Worm (Caenorhabditis elegans) whole organism, L2 larva: ENCODE data around the gene mel-46.

ENCODE experiments used
- ZK546.5 ChIP-seq: sonication (generic microtip); optimal IDR thresholded peaks from 2 replicates; lab custom pipeline; 2017; ENCODE audit warnings: missing biosample characterization, missing genetic modification characterization
- aly-2 ChIP-seq: fragments of 150-350 bp; optimal IDR thresholded peaks from 2 replicates; lab custom pipeline; 2014; ENCODE audit warnings: missing biosample characterization, missing genetic modification characterization
- ama-1 ChIP-seq: fragments of 150-350 bp; optimal IDR thresholded peaks from 2 replicates; lab custom pipeline; 2018; ENCODE audit warnings: inconsistent platforms
- ceh-16 ChIP-seq: fragments of 150-350 bp; optimal IDR thresholded peaks from 2 replicates; lab custom pipeline; 2014; ENCODE audit warnings: missing biosample characterization, missing genetic modification characterization
- ceh-82 ChIP-seq: fragments of 150-350 bp; optimal IDR thresholded peaks from 2 replicates; lab custom pipeline; 2014; ENCODE audit warnings: missing biosample characterization, missing genetic modification characterization
- lin-13 ChIP-seq: fragments of 150-350 bp; optimal IDR thresholded peaks from 2 replicates; lab custom pipeline; 2014; ENCODE audit warnings: missing biosample characterization, missing genetic modification reagents, missing genetic modification characterization
- lin-39 ChIP-seq: fragments of 150-350 bp; optimal IDR thresholded peaks from 2 replicates; lab custom pipeline; 2014; ENCODE audit warnings: missing biosample characterization, missing genetic modification reagents, missing genetic modification characterization
- nhr-21 ChIP-seq: fragments of 150-350 bp; optimal IDR thresholded peaks from 2 replicates; lab custom pipeline; 2014; ENCODE audit warnings: missing biosample characterization, missing genetic modification characterization
- nhr-23 ChIP-seq: fragments of 150-350 bp; optimal IDR thresholded peaks from 2 replicates; lab custom pipeline; 2014; ENCODE audit warnings: missing biosample characterization, missing genetic modification reagents, missing genetic modification characterization
- nhr-237 ChIP-seq: fragments of 150-350 bp; optimal IDR thresholded peaks from 2 replicates; lab custom pipeline; 2014; ENCODE audit warnings: missing biosample characterization, missing genetic modification characterization
- nhr-77 ChIP-seq: fragments of 150-350 bp; optimal IDR thresholded peaks from 2 replicates; lab custom pipeline; 2014; ENCODE audit warnings: missing biosample characterization, missing genetic modification characterization
- skn-1 ChIP-seq: sonication (generic microtip); optimal IDR thresholded peaks from 2 replicates; lab custom pipeline; 2017; ENCODE audit warnings: missing biosample characterization, missing genetic modification characterization
- snpc-4 ChIP-seq: fragments of 150-350 bp; optimal IDR thresholded peaks from 2 replicates; lab custom pipeline; 2014; ENCODE audit warnings: missing biosample characterization, missing genetic modification characterization
- unc-62 ChIP-seq: fragments of 150-350 bp; optimal IDR thresholded peaks from 2 replicates; lab custom pipeline; 2014; ENCODE audit warnings: missing biosample characterization, missing genetic modification reagents, missing genetic modification characterization

- TF ChIP-seq ceh-16: no peak
- no peak for TF ChIP-seq nhr-237
- no peak for TF ChIP-seq snpc-4 (tag; lab: Kevin White, UChicago)
- no peak for TF ChIP-seq nhr-21 (tag; lab: Kevin White, UChicago)
- TF ChIP-seq lin-13 (GFP tag; lab: Kevin White, UChicago): no peak
- no peak for TF ChIP-seq lin-39 (tag; lab: Kevin White, UChicago)
- TF ChIP-seq skn-1 (tag; lab: Kevin White, UChicago): no peak
- no peak for TF ChIP-seq nhr-23 (tag; lab: Kevin White, UChicago)
- TF ChIP-seq ceh-82: no peak
- TF ChIP-seq ZK546.5: no peak
- TF ChIP-seq nhr-77 (tag; lab: Kevin White, UChicago): no peak
- TF ChIP-seq aly-2 (tag; lab: Kevin White, UChicago): no peak
- no peak for TF ChIP-seq unc-62 (GFP tag; lab: Kevin White, UChicago)
- no peak for TF ChIP-seq ama-1 (lab: Kevin White, UChicago)
Measured at ce11 chrIV:16822529-16822928, 40.8 kb downstream of the mel-46 start, which contains the start of gene Y116A8A.4.
